Worm (Caenorhabditis elegans) whole organism, young adult: Measurements from ENCODE around the gene Y32H12A.7.

ENCODE experiments used
- ama-1 ChIP-seq, 3 experiments: fragments of 150-350 bp in 1 of 3; sonication (generic microtip) in 2 of 3; optimal IDR thresholded peaks; 2 replicates each; lab custom pipeline; 2014 to 2018; ENCODE audit warnings: missing biosample characterization in 2 of 3, missing genetic modification characterization in 2 of 3, missing genetic modification reagents in 2 of 3
- attf-3 ChIP-seq: fragments of 200-800 bp; sonication (Bioruptor generic); conservative IDR thresholded peaks from 2 replicates; pipeline ENCODE4 v1.3.6; 2022; ENCODE audit warnings: missing genetic modification reagents, missing genetic modification characterization, missing compliant biosample characterization
- chd-7 ChIP-seq: sonication (generic microtip); optimal IDR thresholded peaks from 2 replicates; lab custom pipeline; 2016; ENCODE audit warnings: mild to moderate bottlenecking, missing genetic modification characterization, moderate library complexity, missing compliant biosample characterization
- fkh-3 ChIP-seq: sonication (generic microtip); optimal IDR thresholded peaks from 2 replicates; lab custom pipeline; 2016; ENCODE audit warnings: mild to moderate bottlenecking, missing genetic modification characterization, missing compliant biosample characterization
- him-1 ChIP-seq: sonication (generic microtip); optimal IDR thresholded peaks from 2 replicates; lab custom pipeline; 2016; ENCODE audit warnings: missing genotype, missing genetic modification reagents, missing genetic modification characterization, missing compliant biosample characterization

DNA sequence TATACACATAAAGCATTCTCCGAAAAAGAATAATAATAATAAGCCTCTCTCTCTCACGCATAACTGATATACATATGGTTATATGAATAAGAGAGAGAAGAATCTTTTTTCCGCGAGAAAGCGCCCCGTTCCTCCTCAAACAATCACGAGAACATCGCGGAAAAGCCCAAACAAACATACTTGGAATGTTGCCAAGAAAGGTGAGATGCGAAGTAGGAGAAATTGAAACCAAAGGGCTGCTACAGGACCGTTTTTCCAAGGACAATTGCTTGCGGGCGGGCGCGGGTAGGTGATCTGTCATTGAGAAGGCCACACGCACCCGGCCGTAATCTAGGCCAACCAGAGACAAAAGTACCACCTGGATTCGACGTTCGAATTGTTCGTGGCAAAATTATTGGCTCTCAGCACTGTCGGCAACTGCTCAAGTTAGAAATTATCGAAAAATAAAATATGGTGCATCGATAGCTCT, 38.5 kb upstream of the Y32H12A.7 start, which contains the start of gene dnj-24:
- TF ChIP-seq chd-7 (tag; lab: Kevin White, UChicago) (no peak), him-1 (tag; lab: Kevin White, UChicago) (no peak), ama-1 (optimal IDR thresholded peaks at IDR 0.05; lab: Kevin White, UChicago) (no peak), ama-1 (GFP tag; optimal IDR thresholded peaks at IDR 0.05; lab: Kevin White, UChicago) (no peak), attf-3 (no peak), fkh-3 (tag; lab: Kevin White, UChicago) (no peak)
